Worm (Caenorhabditis elegans) whole organism, L4 larva: ENCODE results near the gene T13F2.2.

Experiments used
- R02D3.7 ChIP-seq: fragments of 150-350 bp; sonication (generic microtip); optimal IDR thresholded peaks from 3 replicates; lab custom pipeline; 2014; ENCODE audit warnings: missing biosample characterization, missing genetic modification characterization
- T26A8.4 ChIP-seq: fragments of 200-800 bp; sonication (Bioruptor generic); IDR thresholded peaks from 2 replicates; pipeline ENCODE4 v1.3.6; 2022; ENCODE audit warnings: missing genetic modification characterization, missing compliant biosample characterization
- ama-1 ChIP-seq: fragments of 150-350 bp; optimal IDR thresholded peaks from 2 replicates; lab custom pipeline; 2014; ENCODE audit warnings: inconsistent platforms, mixed read lengths
- attf-4 ChIP-seq: sonication (generic microtip); optimal IDR thresholded peaks from 3 replicates; lab custom pipeline; 2017; ENCODE audit warnings: missing biosample characterization, missing genetic modification characterization
- ceh-44 ChIP-seq: fragments of 200-800 bp; sonication (Bioruptor generic); IDR thresholded peaks from 2 replicates; pipeline ENCODE4 v1.3.6; 2022; ENCODE audit warnings: missing genetic modification reagents, missing genetic modification characterization, missing compliant biosample characterization
- ceh-82 ChIP-seq: sonication (generic microtip); optimal IDR thresholded peaks from 2 replicates; lab custom pipeline; 2017; ENCODE audit warnings: missing biosample characterization, missing genetic modification characterization
- ces-1 ChIP-seq: fragments of 150-350 bp; sonication (generic microtip); optimal IDR thresholded peaks from 4 replicates; lab custom pipeline; 2014; ENCODE audit warnings: missing biosample characterization, missing genetic modification reagents, missing genetic modification characterization
- dmd-6 ChIP-seq: fragments of 200-800 bp; sonication (Bioruptor generic); IDR thresholded peaks from 2 replicates; pipeline ENCODE4 v1.3.6; 2022; ENCODE audit warnings: missing genetic modification reagents, missing genetic modification characterization, missing compliant biosample characterization
- dmd-8 ChIP-seq: fragments of 200-800 bp; sonication (Bioruptor generic); IDR thresholded peaks from 2 replicates; pipeline ENCODE4 v1.3.6; 2022; ENCODE audit warnings: missing genetic modification characterization, missing compliant biosample characterization
- dve-1 ChIP-seq: sonication (generic microtip); optimal IDR thresholded peaks from 2 replicates; lab custom pipeline; 2017; ENCODE audit warnings: antibody characterized with exemption, mild to moderate bottlenecking, missing genetic modification characterization, missing compliant biosample characterization; ENCODE audit not compliant: insufficient read depth
- egl-43 ChIP-seq: fragments of 200-800 bp; sonication (Bioruptor generic); IDR thresholded peaks from 2 replicates; pipeline ENCODE4 v1.3.6; 2022; ENCODE audit warnings: missing genetic modification reagents, missing genetic modification characterization, missing compliant biosample characterization
- hlh-30 ChIP-seq: sonication (generic microtip); optimal IDR thresholded peaks from 2 replicates; lab custom pipeline; 2017; ENCODE audit warnings: antibody characterized with exemption, mild to moderate bottlenecking, missing genetic modification characterization, missing compliant biosample characterization; ENCODE audit not compliant: insufficient read depth
- jun-1 ChIP-seq: fragments of 150-350 bp; optimal IDR thresholded peaks from 2 replicates; lab custom pipeline; 2014; ENCODE audit warnings: missing biosample characterization, missing genetic modification reagents, missing genetic modification characterization
- lin-29 ChIP-seq: fragments of 200-800 bp; sonication (Bioruptor generic); IDR thresholded peaks from 2 replicates; pipeline ENCODE4 v1.3.6; 2022; ENCODE audit warnings: missing genetic modification reagents, missing genetic modification characterization, missing compliant biosample characterization
- madf-5 ChIP-seq, 2 experiments: fragments of 200-800 bp; sonication (Bioruptor generic); IDR thresholded peaks; 2 replicates each; pipeline ENCODE4 v1.3.6; 2022; ENCODE audit warnings: missing compliant biosample characterization in 2 of 2, missing genetic modification characterization in 2 of 2
- mes-2 ChIP-seq: sonication (generic microtip); optimal IDR thresholded peaks from 2 replicates; lab custom pipeline; 2016; ENCODE audit warnings: missing genotype, mild to moderate bottlenecking, missing genetic modification characterization, missing compliant biosample characterization; ENCODE audit not compliant: poor library complexity, severe bottlenecking
- mxl-3 ChIP-seq: fragments of 200-800 bp; sonication (Bioruptor generic); optimal IDR thresholded peaks from 2 replicates; lab custom pipeline; 2018; ENCODE audit warnings: mild to moderate bottlenecking, missing genetic modification characterization, missing compliant biosample characterization
- nhr-102 ChIP-seq: sonication (generic microtip); optimal IDR thresholded peaks from 2 replicates; lab custom pipeline; 2016; ENCODE audit warnings: mild to moderate bottlenecking, missing genetic modification characterization, moderate library complexity, missing compliant biosample characterization
- nhr-111 ChIP-seq: fragments of 200-800 bp; sonication (Bioruptor generic); optimal IDR thresholded peaks from 2 replicates; lab custom pipeline; 2018; ENCODE audit warnings: mild to moderate bottlenecking, missing genetic modification characterization, missing compliant biosample characterization
- nhr-25 ChIP-seq: sonication (generic microtip); optimal IDR thresholded peaks from 2 replicates; lab custom pipeline; 2017; ENCODE audit warnings: missing genetic modification characterization, mild to moderate bottlenecking, missing compliant biosample characterization, antibody characterized with exemption, moderate library complexity, borderline replicate concordance; ENCODE audit not compliant: insufficient read depth
- nhr-28 ChIP-seq: fragments of 150-350 bp; optimal IDR thresholded peaks from 2 replicates; lab custom pipeline; 2014; ENCODE audit warnings: missing biosample characterization, missing genetic modification characterization
- nhr-41 ChIP-seq: fragments of 200-800 bp; sonication (Bioruptor generic); IDR thresholded peaks from 2 replicates; pipeline ENCODE4 v1.3.6; 2022; ENCODE audit warnings: missing genetic modification reagents, missing genetic modification characterization, missing compliant biosample characterization
- nhr-42 ChIP-seq: fragments of 200-800 bp; sonication (Bioruptor generic); IDR thresholded peaks from 2 replicates; pipeline ENCODE4 v1.3.6; 2022; ENCODE audit warnings: missing genetic modification characterization, missing compliant biosample characterization
- nhr-6 ChIP-seq: fragments of 150-350 bp; optimal IDR thresholded peaks from 2 replicates; lab custom pipeline; 2014; ENCODE audit warnings: missing biosample characterization, missing genetic modification characterization
- pha-4 ChIP-seq, 2 experiments: fragments of 150-350 bp in 1 of 2; fragments of 200-800 bp in 1 of 2; sonication (Bioruptor generic) in 1 of 2; IDR thresholded peaks in 1 of 2; optimal IDR thresholded peaks in 1 of 2; 2 replicates each; pipeline versions ENCODE4 v1.3.6 to Lab custom; 2014 to 2022; ENCODE audit warnings: missing genetic modification characterization in 2 of 2, missing genetic modification reagents in 2 of 2, missing biosample characterization in 1 of 2, missing compliant biosample characterization in 1 of 2
- sdz-12 ChIP-seq: fragments of 200-800 bp; sonication (Bioruptor generic); optimal IDR thresholded peaks from 2 replicates; lab custom pipeline; 2018; ENCODE audit warnings: mild to moderate bottlenecking, missing genetic modification characterization, missing compliant biosample characterization
- skn-1 ChIP-seq: fragments of 150-350 bp; optimal IDR thresholded peaks from 2 replicates; lab custom pipeline; 2014; ENCODE audit warnings: missing biosample characterization, missing genetic modification characterization
- unc-62 ChIP-seq, 3 experiments: fragments of 150-350 bp in 1 of 3; sonication (generic microtip); optimal IDR thresholded peaks in 2 of 3; peaks in 1 of 3; 1 replicate in 1 of 3; 2 replicates in 2 of 3; lab custom pipeline; 2014 to 2017; ENCODE audit warnings: missing biosample characterization in 3 of 3, missing genetic modification characterization in 3 of 3, missing genetic modification reagents in 3 of 3, missing genotype in 1 of 3
- ztf-11 ChIP-seq: fragments of 150-350 bp; optimal IDR thresholded peaks from 2 replicates; lab custom pipeline; 2014; ENCODE audit warnings: missing biosample characterization, missing genetic modification characterization

The T13F2.2 gene

DNA sequence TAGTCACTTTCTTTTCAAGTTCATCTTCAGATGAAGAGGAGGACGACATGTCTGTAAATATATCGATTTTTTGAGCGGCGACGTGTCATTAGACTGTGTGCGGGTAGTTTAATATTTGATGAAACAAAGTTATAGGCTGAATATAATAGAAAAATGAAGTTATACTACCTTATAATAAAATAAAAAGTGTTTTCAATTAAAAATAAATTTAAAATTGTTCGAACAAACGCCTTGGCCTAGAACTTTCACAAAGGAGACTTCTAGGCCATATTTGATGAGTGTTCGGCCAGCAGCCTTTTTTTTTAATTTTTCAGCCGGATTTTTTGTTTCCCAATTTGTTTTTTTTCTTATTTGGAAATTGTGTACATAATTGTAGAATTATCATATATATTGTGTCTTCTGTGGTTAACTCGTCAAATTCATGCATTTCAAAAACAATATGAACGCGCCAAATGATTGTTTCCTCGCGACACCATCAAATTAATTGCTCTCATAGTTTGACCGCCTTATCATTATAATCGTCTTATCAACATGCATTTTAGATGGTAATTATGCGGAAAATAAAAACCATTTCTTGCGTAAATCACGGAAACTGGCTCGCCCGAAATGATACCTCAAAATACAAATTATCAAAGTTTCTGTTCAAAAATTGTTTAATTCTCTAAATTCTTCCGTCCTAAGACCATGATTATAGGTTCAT is at the start of gene T13F2.2 (continued):
- no peak for TF ChIP-seq hlh-30 (tag; lab: Kevin White, UChicago)
- TF ChIP-seq sdz-12 = no peak
- TF ChIP-seq ama-1 (lab: Kevin White, UChicago) = no peak
- no peak for TF ChIP-seq ztf-11 (tag; lab: Kevin White, UChicago)
- TF ChIP-seq, all 104 proteins: peak for 15

DNA sequence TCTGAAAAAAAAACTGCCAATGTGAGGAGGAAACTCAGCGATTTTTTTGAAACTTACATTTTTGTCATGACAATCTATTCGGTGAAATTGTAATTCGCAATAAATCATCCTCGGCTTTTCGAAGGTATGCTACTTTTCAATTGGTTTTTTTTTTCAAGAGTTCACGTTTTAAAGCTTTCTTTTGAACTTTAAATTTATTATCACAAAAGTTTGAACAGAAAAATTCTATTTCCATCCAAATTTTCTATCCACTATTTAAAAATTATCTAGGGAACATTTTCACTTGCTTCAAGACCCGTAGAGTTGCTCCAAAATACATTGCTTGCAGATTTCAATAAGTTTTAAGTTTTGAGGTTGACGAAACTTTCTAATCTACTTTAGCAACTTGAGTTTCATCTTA is 49.4 kb upstream of the T13F2.2 start, which contains the start of gene K07F5.6:
Gene K07F5.6 (minus strand): TSS at position 101 of the 400 bp plus-strand sequence.
- TF ChIP-seq dmd-8 (GFP tag; lab: Robert Waterston, UW) (no peak), nhr-28 (no peak), nhr-25 (tag; lab: Kevin White, UChicago) (no peak), ceh-82 (tag; lab: Kevin White, UChicago) (no peak), R02D3.7 (tag; lab: Kevin White, UChicago) (no peak), dve-1 (tag; lab: Kevin White, UChicago) (no peak), mes-2 (tag; lab: Kevin White, UChicago) (no peak), hlh-30 (tag; lab: Kevin White, UChicago) (no peak), mxl-3 (GFP tag; lab: Kevin White, UChicago) (no peak), nhr-6 (tag; lab: Kevin White, UChicago) (no peak), egl-43 (GFP tag; lab: Robert Waterston, UW) (no peak), nhr-41 (GFP tag; lab: Robert Waterston, UW) (no peak), lin-29 (GFP tag; lab: Robert Waterston, UW) (no peak), nhr-102 (tag; lab: Kevin White, UChicago) (no peak)

DNA sequence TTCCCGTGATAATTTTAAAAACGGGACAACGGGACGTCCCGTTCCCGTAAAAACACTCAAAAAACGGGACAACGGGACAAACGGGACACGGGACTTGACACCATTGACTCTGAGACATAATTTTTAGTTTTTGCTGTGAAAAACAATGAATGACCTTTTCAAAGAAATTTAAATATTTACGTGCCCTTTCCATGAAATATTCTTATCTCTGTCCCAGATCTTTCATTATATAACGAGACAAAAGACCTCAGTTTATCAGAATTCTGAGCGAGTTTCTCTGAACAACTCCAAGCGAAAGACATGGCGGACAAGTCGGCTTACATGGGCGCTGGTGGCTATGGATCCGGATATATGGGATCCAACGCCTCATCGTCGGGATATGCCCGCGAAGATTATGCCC is 46.6 kb upstream of the T13F2.2 start, which contains the start of gene nspd-2:
Gene nspd-2 (plus strand): TSS at position 301 of the 400 bp plus-strand sequence.
- TF ChIP-seq unc-62 (GFP tag; optimal IDR thresholded peaks at IDR 0.05 in 1 of 2; lab: Kevin White, UChicago) (peak in 1 of 2 experiments; percentile 71), unc-62 (tag; optimal IDR thresholded peaks at IDR 0.05; lab: Kevin White, UChicago) (no peak), pha-4 (GFP tag; IDR thresholded peaks at IDR 0.05; lab: Robert Waterston, UW) (no peak), pha-4 (tag; optimal IDR thresholded peaks at IDR 0.05; lab: Kevin White, UChicago) (no peak)

DNA sequence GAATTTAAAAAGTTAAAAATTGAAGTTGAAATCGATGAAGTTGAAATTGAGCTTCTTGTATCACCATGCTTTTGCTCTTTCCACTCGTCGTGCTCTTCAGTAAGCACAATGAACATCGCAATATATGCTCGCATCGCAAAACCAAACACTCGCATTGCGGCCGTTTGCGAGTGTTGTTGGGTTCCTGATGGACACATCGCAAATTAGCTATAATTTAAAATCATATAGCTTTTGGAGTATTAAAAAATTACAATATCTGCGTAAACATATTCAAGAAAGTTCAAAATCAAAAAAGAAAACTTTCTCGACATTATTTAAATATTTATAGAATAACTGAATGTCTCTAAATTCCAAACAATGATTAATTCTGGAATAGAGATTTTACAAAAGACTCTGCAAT is 44.9 kb upstream of the T13F2.2 start, which contains the start of gene K07F5.17:
Gene K07F5.17 (plus strand): TSS at position 301 of the 400 bp plus-strand sequence.
- TF ChIP-seq skn-1 (tag; lab: Kevin White, UChicago) (no peak), attf-4 (tag; lab: Kevin White, UChicago) (no peak), pha-4 (GFP tag; IDR thresholded peaks at IDR 0.05; lab: Robert Waterston, UW) (no peak), pha-4 (tag; optimal IDR thresholded peaks at IDR 0.05; lab: Kevin White, UChicago) (no peak), ceh-44 (no peak), ces-1 (GFP tag; lab: Kevin White, UChicago) (no peak), T26A8.4 (no peak), madf-5 (GFP tag; IDR thresholded peaks at IDR 0.05; lab: Robert Waterston, UW) (no peak), nhr-42 (no peak), dmd-6 (GFP tag; lab: Robert Waterston, UW) (no peak), nhr-111 (GFP tag; lab: Kevin White, UChicago) (no peak), nhr-25 (tag; lab: Kevin White, UChicago) (no peak)

DNA sequence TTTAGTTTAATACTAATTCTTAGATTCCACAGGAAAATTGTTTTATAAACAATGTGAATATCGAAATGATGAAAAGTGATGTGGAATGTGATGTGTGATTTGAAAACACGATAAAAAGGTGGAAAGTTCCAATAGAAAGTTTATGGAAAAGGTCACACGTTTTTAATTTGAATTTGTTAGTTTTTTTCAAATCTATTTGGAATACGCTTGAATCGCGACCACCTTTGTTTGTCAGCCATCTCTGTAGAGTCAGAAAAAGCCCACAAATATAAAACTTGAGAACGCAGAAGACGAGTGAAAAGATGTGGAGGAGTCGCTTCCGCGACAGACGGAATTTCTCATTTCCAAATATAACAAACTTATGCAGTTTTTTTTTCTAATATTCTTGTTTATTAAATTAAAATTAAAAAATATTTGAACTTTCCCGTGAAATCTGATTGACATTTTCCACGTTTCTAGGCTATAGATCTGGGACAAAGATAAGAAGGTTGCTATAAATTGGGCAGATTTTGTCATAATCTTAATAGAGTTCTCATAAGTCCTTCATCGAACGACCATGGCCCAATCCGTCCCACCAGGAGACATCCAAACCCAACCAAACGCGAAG is 43.9 kb upstream of the T13F2.2 start, which contains the start of the genes kin-24 and msp-56:
Gene kin-24 (minus strand): TSS at position 101 of the 607 bp plus-strand sequence.
Gene msp-56 (plus strand): TSS at position 557 of the 607 bp plus-strand sequence.
- TF ChIP-seq jun-1 (tag; lab: Kevin White, UChicago) (no peak), dmd-8 (GFP tag; lab: Robert Waterston, UW) (0 out of 2 replicates have a peak, but pooled peaks have one; percentile 35)
